Worm (Caenorhabditis elegans): Measurements from ENCODE around the gene F16B4.4.

F16B4.4 gene

ce11 chrV:1593799-1594420, at the start of gene F16B4.4:
Gene F16B4.4, plus strand, starts transcription at chrV:1594019.
- TF ChIP-seq tra-4 (tag; optimal IDR thresholded peaks at IDR 0.05) = no peak

ce11 chrV:1545694-1546093, 48.1 kb upstream of the F16B4.4 start, which contains the start of gene oac-32:
Gene oac-32, minus strand, starts transcription at chrV:1545783.
- TF ChIP-seq sea-1 (GFP tag; conservative IDR thresholded peaks at IDR 0.05) = no peak
- TF ChIP-seq tbx-37 (GFP tag; conservative IDR thresholded peaks at IDR 0.05) = no peak
- no peak for TF ChIP-seq hnd-1 (tag; optimal IDR thresholded peaks at IDR 0.05)
- TF ChIP-seq tra-4 (tag; optimal IDR thresholded peaks at IDR 0.05) = no peak
- no peak for TF ChIP-seq aly-1 (tag; optimal IDR thresholded peaks at IDR 0.05)
- TF ChIP-seq ets-7 (tag; optimal IDR thresholded peaks at IDR 0.05) = no peak
- TF ChIP-seq hmbx-1 (tag; optimal IDR thresholded peaks at IDR 0.05) = no peak
- TF ChIP-seq ceh-13 (GFP tag; optimal IDR thresholded peaks at IDR 0.05) = no peak
- no peak for TF ChIP-seq tbx-11 (GFP tag; IDR thresholded peaks at IDR 0.05)
- TF ChIP-seq ceh-36 (tag; optimal IDR thresholded peaks at IDR 0.05) = no peak
- no peak for TF ChIP-seq scrt-1 (GFP tag; IDR thresholded peaks at IDR 0.05)
- no peak for TF ChIP-seq pes-1 (GFP tag; IDR thresholded peaks at IDR 0.05)
- TF ChIP-seq B0310.2 (tag; optimal IDR thresholded peaks at IDR 0.05) = no peak

- no peak for TF ChIP-seq ets-7 (tag; optimal IDR thresholded peaks at IDR 0.05)
- no peak for TF ChIP-seq hmg-4 (GFP tag; optimal IDR thresholded peaks at IDR 0.05)
- no peak for TF ChIP-seq tbx-37 (GFP tag; conservative IDR thresholded peaks at IDR 0.05)
Observed at ce11 chrV:1547843-1548242, 46.0 kb upstream of the F16B4.4 start, which contains the start of gene F52F10.2. Gene F52F10.2, plus strand, starts transcription at chrV:1548143.

DNA sequence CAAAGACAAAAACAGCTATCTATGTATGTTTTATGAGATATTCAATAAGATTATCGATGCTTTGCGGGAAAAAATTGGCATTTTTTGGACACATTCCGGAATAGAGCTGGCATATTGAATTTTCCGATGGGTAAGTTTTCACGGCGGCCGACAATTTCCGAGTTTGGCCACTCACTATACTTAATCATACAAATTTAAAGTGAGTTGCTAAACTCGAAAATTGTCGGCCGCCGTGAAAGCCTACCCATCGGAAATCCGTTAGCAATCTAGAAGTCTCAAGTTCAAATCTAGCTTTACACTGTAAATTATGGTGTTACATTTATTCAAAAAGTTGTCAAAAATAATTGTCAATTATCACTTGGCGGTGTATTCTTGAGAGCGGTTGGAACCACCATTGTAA, 43.1 kb upstream of the F16B4.4 start:
- TF ChIP-seq hnd-1 (tag; optimal IDR thresholded peaks at IDR 0.05) = no peak
- no peak for TF ChIP-seq scrt-1 (GFP tag; IDR thresholded peaks at IDR 0.05)
- TF ChIP-seq pes-1 (GFP tag; IDR thresholded peaks at IDR 0.05) = no peak
- no peak for TF ChIP-seq hmg-4 (GFP tag; optimal IDR thresholded peaks at IDR 0.05)
- no peak for TF ChIP-seq ets-7 (tag; optimal IDR thresholded peaks at IDR 0.05)
- TF ChIP-seq B0310.2 (tag; optimal IDR thresholded peaks at IDR 0.05) = no peak

DNA sequence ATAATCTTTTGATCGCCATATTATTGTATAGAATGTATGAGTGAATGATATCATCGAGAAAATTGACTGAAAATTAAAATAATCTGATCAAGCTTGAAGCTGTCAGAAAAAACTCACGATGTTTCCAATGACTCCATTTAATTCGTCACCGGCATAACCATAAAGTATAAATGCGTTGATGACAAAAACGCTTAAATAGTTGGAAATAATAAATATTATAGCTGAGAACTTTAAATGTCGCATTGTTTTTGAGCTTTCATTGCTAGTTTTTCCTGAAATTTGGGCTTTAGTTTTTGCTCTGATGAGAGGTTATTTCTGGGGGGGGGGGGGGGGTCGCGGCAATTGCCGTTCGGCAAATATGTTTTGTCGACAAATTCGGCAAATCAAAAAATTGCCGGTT, 42.7 kb upstream of the F16B4.4 start:
- TF ChIP-seq sea-1 (GFP tag; conservative IDR thresholded peaks at IDR 0.05) = no peak
- TF ChIP-seq flt-1 (GFP tag; IDR thresholded peaks at IDR 0.05) = no peak

- TF ChIP-seq ets-7 (tag; optimal IDR thresholded peaks at IDR 0.05) (no peak), sea-1 (GFP tag; conservative IDR thresholded peaks at IDR 0.05) (no peak), tra-4 (tag; optimal IDR thresholded peaks at IDR 0.05) (no peak), F13C5.2 (tag; optimal IDR thresholded peaks at IDR 0.05) (no peak), scrt-1 (GFP tag; IDR thresholded peaks at IDR 0.05) (no peak)
Observed at ce11 chrV:1553004-1553403, 40.8 kb upstream of the F16B4.4 start, which contains the start of gene srsx-8. Gene srsx-8, minus strand, starts transcription at chrV:1553104.

DNA sequence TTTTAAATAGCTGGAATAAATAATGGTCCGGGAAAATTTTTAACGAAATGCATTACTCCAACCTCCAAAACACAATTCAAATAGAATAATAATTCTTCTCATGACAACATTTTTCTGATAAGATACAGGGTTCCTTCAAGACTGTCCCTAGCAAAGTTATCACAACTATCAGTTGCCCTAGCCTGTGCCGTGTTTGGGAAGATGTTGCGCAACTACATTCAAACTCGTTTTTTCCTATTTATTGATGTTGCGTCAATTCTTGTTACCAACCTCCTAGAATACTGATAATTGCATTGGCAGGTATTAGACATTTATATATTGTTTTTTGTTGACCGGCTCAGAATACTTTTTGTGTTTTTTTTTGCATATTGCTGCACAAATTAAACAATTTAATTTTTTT, 38.7 kb upstream of the F16B4.4 start:
- TF ChIP-seq B0310.2 (tag; optimal IDR thresholded peaks at IDR 0.05) (no peak), pes-1 (GFP tag; IDR thresholded peaks at IDR 0.05) (no peak), F13C5.2 (tag; optimal IDR thresholded peaks at IDR 0.05) (no peak), tbx-37 (GFP tag; conservative IDR thresholded peaks at IDR 0.05) (no peak), ceh-13 (GFP tag; optimal IDR thresholded peaks at IDR 0.05) (no peak), scrt-1 (GFP tag; IDR thresholded peaks at IDR 0.05) (no peak), sea-1 (GFP tag; conservative IDR thresholded peaks at IDR 0.05) (no peak), hmg-4 (GFP tag; optimal IDR thresholded peaks at IDR 0.05) (no peak), tra-4 (tag; optimal IDR thresholded peaks at IDR 0.05) (no peak), ets-7 (tag; optimal IDR thresholded peaks at IDR 0.05) (no peak), tbx-11 (GFP tag; IDR thresholded peaks at IDR 0.05) (no peak), hmbx-1 (tag; optimal IDR thresholded peaks at IDR 0.05) (no peak), ceh-36 (tag; optimal IDR thresholded peaks at IDR 0.05) (no peak), flt-1 (GFP tag; IDR thresholded peaks at IDR 0.05) (no peak), ama-1 (optimal IDR thresholded peaks at IDR 0.05) (no peak)

DNA sequence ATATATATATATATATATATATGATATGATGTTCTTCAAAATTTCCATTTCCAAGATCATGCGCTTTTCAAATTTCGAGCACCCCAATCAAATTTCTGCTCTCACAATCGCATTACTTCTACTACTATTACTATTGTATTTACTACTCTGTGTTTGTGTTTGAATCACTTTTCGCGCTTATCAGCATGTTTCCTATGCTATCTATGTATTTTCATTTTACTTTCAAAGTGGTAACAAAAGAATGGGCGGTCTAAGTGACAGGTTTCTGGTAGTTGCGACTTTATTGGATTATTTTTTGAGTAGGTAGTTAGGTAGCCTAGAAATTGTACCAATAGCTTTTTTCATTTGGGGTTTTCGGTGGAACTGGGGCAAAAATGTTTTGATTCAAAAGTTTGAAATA, 35.7 kb upstream of the F16B4.4 start:
- TF ChIP-seq hnd-1 (tag; optimal IDR thresholded peaks at IDR 0.05) (no peak), sea-1 (GFP tag; conservative IDR thresholded peaks at IDR 0.05) (no peak), ets-7 (tag; optimal IDR thresholded peaks at IDR 0.05) (no peak), ceh-36 (tag; optimal IDR thresholded peaks at IDR 0.05) (no peak), flt-1 (GFP tag; IDR thresholded peaks at IDR 0.05) (no peak), aly-1 (tag; optimal IDR thresholded peaks at IDR 0.05) (no peak), scrt-1 (GFP tag; IDR thresholded peaks at IDR 0.05) (no peak), tra-4 (tag; optimal IDR thresholded peaks at IDR 0.05) (no peak), hmbx-1 (tag; optimal IDR thresholded peaks at IDR 0.05) (no peak), tbx-11 (GFP tag; IDR thresholded peaks at IDR 0.05) (no peak), tbx-37 (GFP tag; conservative IDR thresholded peaks at IDR 0.05) (no peak), F13C5.2 (tag; optimal IDR thresholded peaks at IDR 0.05) (no peak), pes-1 (GFP tag; IDR thresholded peaks at IDR 0.05) (no peak), ceh-13 (GFP tag; optimal IDR thresholded peaks at IDR 0.05) (no peak), B0310.2 (tag; optimal IDR thresholded peaks at IDR 0.05) (no peak), hmg-4 (GFP tag; optimal IDR thresholded peaks at IDR 0.05) (no peak), ama-1 (optimal IDR thresholded peaks at IDR 0.05) (no peak)

DNA sequence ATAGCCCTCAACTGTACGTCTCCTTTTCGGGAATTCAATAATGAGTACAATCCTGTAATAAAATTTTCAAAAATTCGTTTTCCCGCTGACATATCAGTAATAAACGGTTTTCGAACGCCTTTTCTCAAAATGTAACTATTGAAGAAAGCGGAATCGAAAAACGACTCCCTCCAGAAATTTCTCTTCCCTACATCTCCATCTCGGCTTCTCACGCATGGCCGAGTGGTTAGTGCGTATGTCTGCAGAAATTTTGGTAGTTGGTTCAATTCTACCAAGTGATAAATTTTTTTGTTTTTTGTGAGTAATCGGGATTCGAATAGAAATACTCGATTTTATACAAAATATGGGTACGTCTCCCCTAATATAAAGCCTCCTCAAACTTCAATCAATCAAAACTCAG, 32.6 kb upstream of the F16B4.4 start:
- peak; percentile 91 for TF ChIP-seq tbx-37 (GFP tag; conservative IDR thresholded peaks at IDR 0.05)
- TF ChIP-seq tbx-11 (GFP tag; IDR thresholded peaks at IDR 0.05) = peak; percentile 82
- peak; percentile 71; the same call in 1 of the 2 replicates for TF ChIP-seq sea-1 (GFP tag; conservative IDR thresholded peaks at IDR 0.05)
- TF ChIP-seq scrt-1 (GFP tag; IDR thresholded peaks at IDR 0.05) = peak; percentile 86
- TF ChIP-seq pes-1 (GFP tag; IDR thresholded peaks at IDR 0.05) = peak; percentile 82
- peak; percentile 70 for TF ChIP-seq flt-1 (GFP tag; IDR thresholded peaks at IDR 0.05)

All from whole organism, early embryonic.